Worm (Caenorhabditis elegans) whole organism, L2 larva: ENCODE results near the gene clc-25.

Experiments used
- R02D3.7 ChIP-seq: fragments of 150-350 bp; optimal IDR thresholded peaks from 2 replicates; lab custom pipeline; 2014; ENCODE audit warnings: missing biosample characterization, missing genetic modification characterization
- sem-4 ChIP-seq: fragments of 150-350 bp; optimal IDR thresholded peaks from 2 replicates; lab custom pipeline; 2014; ENCODE audit warnings: missing biosample characterization, missing genetic modification reagents, missing genetic modification characterization
- skn-1 ChIP-seq: sonication (generic microtip); optimal IDR thresholded peaks from 2 replicates; lab custom pipeline; 2017; ENCODE audit warnings: missing biosample characterization, missing genetic modification characterization

- TF ChIP-seq R02D3.7 (no peak), sem-4 (tag; lab: Kevin White, UChicago) (no peak), skn-1 (no peak)
Observed at ce11 chrIII:1074152-1074551, 48.0 kb upstream of the clc-25 start.
